Worm (Caenorhabditis elegans) whole organism, early embryonic: ENCODE data around the gene T19H12.15.

ENCODE experiments used
- B0310.2 ChIP-seq: sonication (generic microtip); optimal IDR thresholded peaks from 2 replicates; lab custom pipeline; 2016; ENCODE audit warnings: mild to moderate bottlenecking, missing genetic modification characterization, missing compliant biosample characterization
- F13C5.2 ChIP-seq: sonication (generic microtip); optimal IDR thresholded peaks from 2 replicates; lab custom pipeline; 2017; ENCODE audit warnings: mild to moderate bottlenecking, missing genetic modification characterization, inconsistent platforms, missing compliant biosample characterization
- aly-1 ChIP-seq: sonication (generic microtip); optimal IDR thresholded peaks from 2 replicates; lab custom pipeline; 2016; ENCODE audit warnings: missing genetic modification characterization, missing compliant biosample characterization
- ama-1 ChIP-seq: fragments of 150-350 bp; optimal IDR thresholded peaks from 2 replicates; lab custom pipeline; 2014
- ceh-13 ChIP-seq: fragments of 200-800 bp; sonication (Bioruptor generic); optimal IDR thresholded peaks from 2 replicates; lab custom pipeline; 2018; ENCODE audit warnings: mild to moderate bottlenecking, missing genetic modification characterization, missing compliant biosample characterization
- ceh-36 ChIP-seq: sonication (generic microtip); optimal IDR thresholded peaks from 2 replicates; lab custom pipeline; 2016; ENCODE audit warnings: missing genetic modification characterization, inconsistent platforms, missing compliant biosample characterization
- ets-7 ChIP-seq: sonication (generic microtip); optimal IDR thresholded peaks from 2 replicates; lab custom pipeline; 2016; ENCODE audit warnings: missing genotype, missing genetic modification characterization, missing compliant biosample characterization
- flt-1 ChIP-seq: fragments of 200-800 bp; sonication (Bioruptor generic); IDR thresholded peaks from 2 replicates; pipeline ENCODE4 v1.3.6; 2022; ENCODE audit warnings: missing genetic modification characterization, missing compliant biosample characterization
- hmbx-1 ChIP-seq: sonication (generic microtip); optimal IDR thresholded peaks from 2 replicates; lab custom pipeline; 2016; ENCODE audit warnings: mild to moderate bottlenecking, missing genetic modification characterization, missing compliant biosample characterization
- hnd-1 ChIP-seq: sonication (generic microtip); optimal IDR thresholded peaks from 2 replicates; lab custom pipeline; 2016; ENCODE audit warnings: missing genetic modification characterization, missing compliant biosample characterization
- pes-1 ChIP-seq: fragments of 200-800 bp; sonication (Bioruptor generic); IDR thresholded peaks from 2 replicates; pipeline ENCODE4 v1.3.6; 2022; ENCODE audit warnings: missing genetic modification reagents, missing genetic modification characterization, missing compliant biosample characterization
- scrt-1 ChIP-seq: fragments of 200-800 bp; sonication (Bioruptor generic); IDR thresholded peaks from 2 replicates; pipeline ENCODE4 v1.3.6; 2022; ENCODE audit warnings: missing genetic modification characterization, missing compliant biosample characterization
- sea-1 ChIP-seq: fragments of 200-800 bp; sonication (Bioruptor generic); conservative IDR thresholded peaks from 2 replicates; pipeline ENCODE4 v1.3.6; 2022; ENCODE audit warnings: missing genetic modification characterization, missing compliant biosample characterization
- tbx-11 ChIP-seq: fragments of 200-800 bp; sonication (Bioruptor generic); IDR thresholded peaks from 2 replicates; pipeline ENCODE4 v1.3.6; 2022; ENCODE audit warnings: missing genetic modification characterization, missing compliant biosample characterization

DNA sequence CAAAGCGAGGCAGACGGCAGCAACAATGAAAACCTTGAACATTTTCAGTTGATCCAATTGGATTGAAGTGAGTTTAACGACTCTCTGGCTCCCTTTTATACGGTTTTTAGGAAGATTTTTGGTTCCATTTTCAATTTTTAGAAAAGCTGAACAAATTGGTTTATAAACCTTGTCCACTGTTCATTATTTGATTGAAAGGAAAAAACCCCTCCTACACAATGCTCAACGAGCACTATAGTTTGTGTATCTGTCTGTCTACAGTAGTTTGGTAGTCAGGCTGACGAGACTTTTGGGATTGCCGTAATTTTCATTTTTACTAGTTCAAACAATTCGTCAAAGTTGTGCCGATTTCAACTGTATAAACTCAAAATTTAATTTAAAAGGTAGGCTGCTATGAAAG lies at the start of gene T19H12.15:
- TF ChIP-seq F13C5.2 (tag; lab: Kevin White, UChicago) = no peak
- TF ChIP-seq tbx-11 (GFP tag; lab: Robert Waterston, UW) = no peak
- no peak for TF ChIP-seq ama-1 (lab: Kevin White, UChicago)
- no peak for TF ChIP-seq sea-1 (GFP tag; lab: Robert Waterston, UW)
- TF ChIP-seq scrt-1 (GFP tag; lab: Robert Waterston, UW) = no peak
- no peak for TF ChIP-seq aly-1 (tag; lab: Kevin White, UChicago)
- no peak for TF ChIP-seq hnd-1 (tag; lab: Kevin White, UChicago)
- no peak for TF ChIP-seq pes-1
- TF ChIP-seq flt-1 (GFP tag; lab: Robert Waterston, UW) = no peak
- no peak for TF ChIP-seq ceh-36 (tag; lab: Kevin White, UChicago)
- TF ChIP-seq hmbx-1 (tag; lab: Kevin White, UChicago) = no peak
- no peak for TF ChIP-seq B0310.2 (tag; lab: Kevin White, UChicago)
- no peak for TF ChIP-seq ets-7
- no peak for TF ChIP-seq ceh-13 (GFP tag; lab: Kevin White, UChicago)
